Worm (Caenorhabditis elegans): ENCODE data around the gene B0393.4.

DNA sequence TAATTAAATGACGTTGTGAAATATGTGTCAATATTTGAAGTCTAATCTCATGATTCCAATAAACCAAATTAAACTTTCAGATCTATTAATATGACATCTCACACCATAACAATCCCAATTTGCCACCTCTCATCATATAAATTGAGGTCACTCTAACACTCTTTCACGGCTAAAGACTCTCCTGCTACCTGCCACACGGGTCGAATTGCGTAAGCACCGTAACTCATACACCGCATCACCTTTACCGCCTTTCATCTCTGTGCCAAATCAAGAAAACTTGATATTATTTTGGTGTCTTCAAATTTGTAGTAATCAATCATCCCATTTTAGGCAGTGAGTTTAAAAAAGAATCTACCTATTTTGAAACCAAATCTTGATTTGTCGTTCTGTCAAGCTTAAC, 42.9 kb upstream of the B0393.4 start:
- TF ChIP-seq scrt-1 (GFP tag; IDR thresholded peaks at IDR 0.05): no peak
- no peak for TF ChIP-seq ceh-36 (tag; optimal IDR thresholded peaks at IDR 0.05)
- no peak for TF ChIP-seq tbx-11 (GFP tag; IDR thresholded peaks at IDR 0.05)
- TF ChIP-seq ama-1 (optimal IDR thresholded peaks at IDR 0.05): no peak
- no peak for TF ChIP-seq tra-4 (tag; optimal IDR thresholded peaks at IDR 0.05)
- TF ChIP-seq F13C5.2 (tag; optimal IDR thresholded peaks at IDR 0.05): no peak
- TF ChIP-seq hnd-1 (tag; optimal IDR thresholded peaks at IDR 0.05): no peak
- TF ChIP-seq tbx-37 (GFP tag; conservative IDR thresholded peaks at IDR 0.05): no peak

All from whole organism, early embryonic.